Fruit fly (Drosophila melanogaster): ENCODE measurements around the gene mip130.
A peak's percentile ranks its signal among the peaks of the same experiment; 100 is the strongest.

Gene mip130

dm6 chrX:1908757-1909156, 718 bp downstream of the mip130 start, which contains the start of the genes Edem1 and Rbcn-3B (continued):
- no peak for TF ChIP-seq aop (GFP tag; IDR thresholded peaks at IDR 0.05)
- TF ChIP-seq CG17359 (tag; optimal IDR thresholded peaks at IDR 0.05) = no peak
- no peak for TF ChIP-seq Side (GFP tag; optimal IDR thresholded peaks at IDR 0.05)
- peak; percentile 33 for TF ChIP-seq CG4617 (GFP tag; optimal IDR thresholded peaks at IDR 0.05; ENCODE audit: borderline replicate concordance)
- no peak for TF ChIP-seq kni (GFP tag; optimal IDR thresholded peaks at IDR 0.05)
- no peak for TF ChIP-seq mirr (GFP tag; optimal IDR thresholded peaks at IDR 0.05)
- TF ChIP-seq p53 (GFP tag; optimal IDR thresholded peaks at IDR 0.05) = no peak
- TF ChIP-seq CG5953 (GFP tag; IDR thresholded peaks at IDR 0.05) = no peak
- TF ChIP-seq Hr51 (GFP tag; optimal IDR thresholded peaks at IDR 0.05) = no peak
- no peak for TF ChIP-seq C15 (GFP tag; IDR thresholded peaks at IDR 0.05)
- no peak for TF ChIP-seq CHES-1-like (GFP tag; optimal IDR thresholded peaks at IDR 0.05)
- peak in 1 of 2 experiments; percentile 62 for TF ChIP-seq bsh (GFP tag; optimal IDR thresholded peaks at IDR 0.05)
- no peak for TF ChIP-seq CG33213 (GFP tag; optimal IDR thresholded peaks at IDR 0.05)
- no peak for TF ChIP-seq ac (GFP tag; optimal IDR thresholded peaks at IDR 0.05)
- peak; percentile 77 for TF ChIP-seq CG5180 (GFP tag; optimal IDR thresholded peaks at IDR 0.05)
- peak; percentile 45 for TF ChIP-seq CG15514 (GFP tag; optimal IDR thresholded peaks at IDR 0.05)
- no peak for TF ChIP-seq Six4 (GFP tag; optimal IDR thresholded peaks at IDR 0.05)
- peak; percentile 23 for TF ChIP-seq CG15479 (GFP tag; optimal IDR thresholded peaks at IDR 0.05)
- no peak for TF ChIP-seq Jarid2 (GFP tag; optimal IDR thresholded peaks at IDR 0.05)
- TF ChIP-seq zen (tag; optimal IDR thresholded peaks at IDR 0.05) = no peak
- TF ChIP-seq Sox102F (GFP tag; optimal IDR thresholded peaks at IDR 0.05) = no peak
- peak; percentile 68 for TF ChIP-seq BEAF-32 (GFP tag; optimal IDR thresholded peaks at IDR 0.05)
- TF ChIP-seq CG8388 (GFP tag; optimal IDR thresholded peaks at IDR 0.05) = no peak
- TF ChIP-seq exex (tag; optimal IDR thresholded peaks at IDR 0.05) = no peak
- TF ChIP-seq CG6791 (GFP tag; IDR thresholded peaks at IDR 0.05; ENCODE audit: partially characterized antibody) = peak; percentile 67; the same call in 2 of the 3 replicates
- TF ChIP-seq CG9797 (GFP tag; optimal IDR thresholded peaks at IDR 0.05) = no peak
- no peak for TF ChIP-seq Kr (GFP tag; optimal IDR thresholded peaks at IDR 0.05)
- no peak for TF ChIP-seq Taf1 (GFP tag; IDR thresholded peaks at IDR 0.05)
- TF ChIP-seq HmgZ (tag; optimal IDR thresholded peaks at IDR 0.05) = peak; percentile 12
- TF ChIP-seq sima (GFP tag; optimal IDR thresholded peaks at IDR 0.05) = no peak
- TF ChIP-seq pzg (GFP tag; optimal IDR thresholded peaks at IDR 0.05) = peak; percentile 38
- TF ChIP-seq unpg (GFP tag; optimal IDR thresholded peaks at IDR 0.05) = no peak
- no peak for TF ChIP-seq zfh2 (GFP tag; optimal IDR thresholded peaks at IDR 0.05)
- TF ChIP-seq gsb (GFP tag; IDR thresholded peaks at IDR 0.05) = no peak
- no peak for TF ChIP-seq tll (GFP tag; optimal IDR thresholded peaks at IDR 0.05)
- no peak for TF ChIP-seq CoRest (tag; optimal IDR thresholded peaks at IDR 0.05)
- TF ChIP-seq lola (GFP tag; optimal IDR thresholded peaks at IDR 0.05) = no peak
- TF ChIP-seq bab2 (GFP tag; optimal IDR thresholded peaks at IDR 0.05) = no peak
- TF ChIP-seq CG9609 (GFP tag; optimal IDR thresholded peaks at IDR 0.05) = no peak
- TF ChIP-seq CG3281 (GFP tag; optimal IDR thresholded peaks at IDR 0.05) = no peak
- TF ChIP-seq CG8290 (GFP tag; optimal IDR thresholded peaks at IDR 0.05) = no peak
- no peak for TF ChIP-seq CG8290 (tag; optimal IDR thresholded peaks at IDR 0.05)
- TF ChIP-seq CG12219 (GFP tag; optimal IDR thresholded peaks at IDR 0.05) = no peak
- no peak for TF ChIP-seq CG6272 (GFP tag; IDR thresholded peaks at IDR 0.05)
- no peak for TF ChIP-seq CG11247 (GFP tag; IDR thresholded peaks at IDR 0.05)
- TF ChIP-seq twi (tag; optimal IDR thresholded peaks at IDR 0.05) = no peak
- no peak for TF ChIP-seq rib (GFP tag; IDR thresholded peaks at IDR 0.05)
- no peak for TF ChIP-seq sr (GFP tag; IDR thresholded peaks at IDR 0.05)
- no peak for TF ChIP-seq run (tag; optimal IDR thresholded peaks at IDR 0.05)
- peak; percentile 88 for TF ChIP-seq MESR4 (GFP tag; optimal IDR thresholded peaks at IDR 0.05)
